Worm (Caenorhabditis elegans) whole organism, L2 larva: Measurements from ENCODE around the gene fbxc-31.
A peak's percentile ranks its signal among the peaks of the same experiment; 100 is the strongest.
"Not testable (repeated sequence)": the region's sequence is repeated elsewhere in the genome, so short reads cannot be mapped to it uniquely, and the experiment has no call there.

Source experiments
- C34F6.9 ChIP-seq: fragments of 150-350 bp; optimal IDR thresholded peaks from 2 replicates; lab custom pipeline; 2014; ENCODE audit warnings: missing biosample characterization, missing genetic modification characterization
- F13H6.1 ChIP-seq: sonication (generic microtip); optimal IDR thresholded peaks from 2 replicates; lab custom pipeline; 2016; ENCODE audit warnings: missing genetic modification characterization, missing compliant biosample characterization
- alr-1 ChIP-seq: fragments of 150-350 bp; optimal IDR thresholded peaks from 2 replicates; lab custom pipeline; 2014; ENCODE audit warnings: missing biosample characterization, missing genetic modification characterization
- aly-2 ChIP-seq: fragments of 150-350 bp; optimal IDR thresholded peaks from 2 replicates; lab custom pipeline; 2014; ENCODE audit warnings: missing biosample characterization, missing genetic modification characterization
- ama-1 ChIP-seq: fragments of 150-350 bp; optimal IDR thresholded peaks from 2 replicates; lab custom pipeline; 2018; ENCODE audit warnings: inconsistent platforms
- blmp-1 ChIP-seq: sonication (generic microtip); optimal IDR thresholded peaks from 2 replicates; lab custom pipeline; 2017; ENCODE audit warnings: missing genetic modification characterization, mild to moderate bottlenecking, missing compliant biosample characterization, antibody characterized with exemption, moderate library complexity; ENCODE audit not compliant: insufficient read depth
- ceh-16 ChIP-seq: fragments of 150-350 bp; optimal IDR thresholded peaks from 2 replicates; lab custom pipeline; 2014; ENCODE audit warnings: missing biosample characterization, missing genetic modification characterization
- ceh-82 ChIP-seq: fragments of 150-350 bp; optimal IDR thresholded peaks from 2 replicates; lab custom pipeline; 2014; ENCODE audit warnings: missing biosample characterization, missing genetic modification characterization
- crh-2 ChIP-seq: sonication (generic microtip); optimal IDR thresholded peaks from 2 replicates; lab custom pipeline; 2017; ENCODE audit warnings: missing biosample characterization, missing genetic modification characterization
- dmd-4 ChIP-seq: sonication (generic microtip); optimal IDR thresholded peaks from 2 replicates; lab custom pipeline; 2017; ENCODE audit warnings: missing biosample characterization, missing genetic modification characterization
- egl-27 ChIP-seq: sonication (generic microtip); optimal IDR thresholded peaks from 3 replicates; lab custom pipeline; 2017; ENCODE audit warnings: missing biosample characterization, missing genetic modification reagents, missing genetic modification characterization
- elt-3 ChIP-seq: sonication (generic microtip); optimal IDR thresholded peaks from 2 replicates; lab custom pipeline; 2017; ENCODE audit warnings: missing biosample characterization, missing genetic modification characterization
- fos-1 ChIP-seq: fragments of 150-350 bp; optimal IDR thresholded peaks from 2 replicates; lab custom pipeline; 2014; ENCODE audit warnings: missing biosample characterization, missing genetic modification characterization
- gmeb-1 ChIP-seq: fragments of 150-350 bp; optimal IDR thresholded peaks from 2 replicates; lab custom pipeline; 2014; ENCODE audit warnings: missing biosample characterization, missing genetic modification characterization
- lin-13 ChIP-seq: fragments of 150-350 bp; optimal IDR thresholded peaks from 2 replicates; lab custom pipeline; 2014; ENCODE audit warnings: missing biosample characterization, missing genetic modification reagents, missing genetic modification characterization
- lin-39 ChIP-seq: fragments of 150-350 bp; optimal IDR thresholded peaks from 2 replicates; lab custom pipeline; 2014; ENCODE audit warnings: missing biosample characterization, missing genetic modification reagents, missing genetic modification characterization
- lsy-2 ChIP-seq, 2 experiments: fragments of 150-350 bp in 1 of 2; sonication (generic microtip) in 1 of 2; optimal IDR thresholded peaks; 2 replicates each; lab custom pipeline; 2014 to 2017; ENCODE audit warnings: missing biosample characterization in 2 of 2, missing genetic modification characterization in 2 of 2
- mab-5 ChIP-seq: fragments of 150-350 bp; optimal IDR thresholded peaks from 2 replicates; lab custom pipeline; 2014; ENCODE audit warnings: missing biosample characterization, missing genetic modification characterization
- mbf-1 ChIP-seq: sonication (generic microtip); optimal IDR thresholded peaks from 2 replicates; lab custom pipeline; 2017; ENCODE audit warnings: missing biosample characterization, missing genetic modification characterization
- mdl-1 ChIP-seq, 2 experiments: fragments of 150-350 bp in 1 of 2; sonication (generic microtip) in 1 of 2; optimal IDR thresholded peaks; 2 replicates each; lab custom pipeline; 2017; ENCODE audit warnings: missing biosample characterization in 2 of 2, missing genetic modification characterization in 2 of 2
- nhr-12 ChIP-seq: fragments of 150-350 bp; optimal IDR thresholded peaks from 2 replicates; lab custom pipeline; 2014; ENCODE audit warnings: missing biosample characterization, missing genetic modification characterization
- nhr-129 ChIP-seq: fragments of 150-350 bp; optimal IDR thresholded peaks from 2 replicates; lab custom pipeline; 2014; ENCODE audit warnings: missing biosample characterization, missing genetic modification characterization
- nhr-23 ChIP-seq: fragments of 150-350 bp; optimal IDR thresholded peaks from 2 replicates; lab custom pipeline; 2014; ENCODE audit warnings: missing biosample characterization, missing genetic modification reagents, missing genetic modification characterization
- nhr-25 ChIP-seq: fragments of 150-350 bp; sonication (generic microtip); optimal IDR thresholded peaks from 3 replicates; lab custom pipeline; 2014; ENCODE audit warnings: missing biosample characterization, missing genetic modification characterization
- nhr-6 ChIP-seq: fragments of 150-350 bp; optimal IDR thresholded peaks from 2 replicates; lab custom pipeline; 2014; ENCODE audit warnings: missing biosample characterization, missing genetic modification characterization
- nhr-77 ChIP-seq: fragments of 150-350 bp; optimal IDR thresholded peaks from 2 replicates; lab custom pipeline; 2014; ENCODE audit warnings: missing biosample characterization, missing genetic modification characterization
- peb-1 ChIP-seq: fragments of 150-350 bp; optimal IDR thresholded peaks from 2 replicates; lab custom pipeline; 2014; ENCODE audit warnings: missing biosample characterization, missing genetic modification characterization
- sem-4 ChIP-seq: fragments of 150-350 bp; optimal IDR thresholded peaks from 2 replicates; lab custom pipeline; 2014; ENCODE audit warnings: missing biosample characterization, missing genetic modification reagents, missing genetic modification characterization
- sma-9 ChIP-seq, 2 experiments: fragments of 150-350 bp in 1 of 2; sonication (generic microtip) in 1 of 2; optimal IDR thresholded peaks; 2 replicates each; lab custom pipeline; 2014 to 2016; ENCODE audit warnings: missing genetic modification characterization in 2 of 2, mild to moderate bottlenecking in 1 of 2, missing biosample characterization in 1 of 2, missing compliant biosample characterization in 1 of 2, missing genetic modification reagents in 1 of 2, moderate library complexity in 1 of 2
- unc-39 ChIP-seq: fragments of 150-350 bp; optimal IDR thresholded peaks from 2 replicates; lab custom pipeline; 2014; ENCODE audit warnings: missing biosample characterization, missing genetic modification characterization
- unc-55 ChIP-seq: fragments of 150-350 bp; sonication (generic microtip); optimal IDR thresholded peaks from 3 replicates; lab custom pipeline; 2014; ENCODE audit warnings: missing biosample characterization, missing genetic modification reagents, missing genetic modification characterization
- ztf-1 ChIP-seq: fragments of 200-800 bp; sonication (Bioruptor generic); conservative IDR thresholded peaks from 2 replicates; pipeline ENCODE4 v1.3.6; 2022; ENCODE audit warnings: missing genetic modification characterization, missing compliant biosample characterization
- ztf-11 ChIP-seq: sonication (generic microtip); optimal IDR thresholded peaks from 2 replicates; lab custom pipeline; 2017; ENCODE audit warnings: missing biosample characterization, missing genetic modification characterization
- ztf-4 ChIP-seq: fragments of 150-350 bp; optimal IDR thresholded peaks from 2 replicates; lab custom pipeline; 2014; ENCODE audit warnings: missing biosample characterization, missing genetic modification characterization

Gene fbxc-31

ce11 chrII:922778-923177 is 11.0 kb downstream of the fbxc-31 start:
- TF ChIP-seq ceh-16 (no peak), nhr-12 (tag; lab: Kevin White, UChicago) (no peak), crh-2 (tag; lab: Kevin White, UChicago) (no peak), peb-1 (tag; lab: Kevin White, UChicago) (no peak), fos-1 (tag; lab: Kevin White, UChicago) (peak; percentile 84), sma-9 (GFP tag; optimal IDR thresholded peaks at IDR 0.05; lab: Kevin White, UChicago) (no peak), sma-9 (tag; optimal IDR thresholded peaks at IDR 0.05; lab: Kevin White, UChicago) (no peak)

DNA sequence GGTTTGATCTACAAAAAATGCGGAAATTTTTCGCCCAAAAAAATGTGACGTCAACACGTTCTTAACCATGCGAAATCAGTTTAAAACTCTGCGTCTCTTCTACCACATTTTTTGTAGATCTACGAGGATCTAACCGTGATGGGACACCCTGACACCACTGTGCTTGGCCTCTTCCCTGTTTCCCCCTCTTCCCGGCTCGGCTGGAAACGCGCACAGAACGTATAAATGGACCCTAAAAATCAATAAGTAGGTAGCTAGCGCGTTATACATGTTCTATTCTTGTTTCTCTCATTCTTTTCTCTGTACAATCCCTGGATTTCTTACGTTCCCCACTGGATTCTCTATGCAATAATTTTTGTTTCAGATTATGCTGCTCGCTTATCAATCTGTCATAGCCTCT is 11.7 kb downstream of the fbxc-31 start, which contains the start of gene fbxc-28:
Gene fbxc-28 (plus strand): TSS at position 301 of the 400 bp plus-strand sequence.
- no peak for TF ChIP-seq ztf-1 (GFP tag; lab: Robert Waterston, UW)
- no peak for TF ChIP-seq elt-3 (tag; lab: Kevin White, UChicago)
- TF ChIP-seq mbf-1 = no peak
- TF ChIP-seq mab-5 = no peak
- no peak for TF ChIP-seq lin-13 (GFP tag; lab: Kevin White, UChicago)
- TF ChIP-seq dmd-4 (tag; lab: Kevin White, UChicago) = no peak
- no peak for TF ChIP-seq nhr-23 (tag; lab: Kevin White, UChicago)
- no peak for TF ChIP-seq gmeb-1 (tag; lab: Kevin White, UChicago)
- no peak for TF ChIP-seq egl-27 (tag; lab: Kevin White, UChicago)
- TF ChIP-seq sem-4 (tag; lab: Kevin White, UChicago) = no peak
- TF ChIP-seq C34F6.9 (tag; lab: Kevin White, UChicago) = no peak
- TF ChIP-seq ceh-82 (tag; lab: Kevin White, UChicago) = no peak
- TF ChIP-seq nhr-6 (tag; lab: Kevin White, UChicago) = no peak

DNA sequence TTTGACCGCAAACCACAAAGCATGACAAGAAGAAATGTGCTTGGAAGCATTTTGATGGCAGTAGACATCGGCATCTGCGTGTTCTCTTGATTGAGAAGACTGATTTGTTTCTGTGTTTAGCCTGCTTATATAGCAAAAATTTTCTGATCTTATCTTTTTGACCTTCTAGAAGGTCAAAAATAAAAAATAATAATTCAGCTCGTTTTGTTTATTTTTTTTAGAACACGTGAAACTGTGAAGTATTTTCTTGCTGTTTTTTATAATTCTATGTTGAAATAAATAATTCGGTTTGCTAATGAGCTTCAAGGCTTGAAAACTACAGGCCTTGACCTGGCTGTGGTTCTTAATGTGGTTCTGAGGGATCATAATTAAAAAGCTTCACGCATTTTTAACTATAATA is 15.6 kb downstream of the fbxc-31 start, which contains the start of gene R07C3.13:
Gene R07C3.13 (minus strand): TSS at position 101 of the 400 bp plus-strand sequence.
- no peak for TF ChIP-seq unc-55 (GFP tag; lab: Kevin White, UChicago)
- TF ChIP-seq crh-2 (tag; lab: Kevin White, UChicago) = no peak
- no peak for TF ChIP-seq nhr-12 (tag; lab: Kevin White, UChicago)
- no peak for TF ChIP-seq unc-39 (tag; lab: Kevin White, UChicago)
- TF ChIP-seq, all 48 proteins: peak for 0

ce11 chrII:930871-931270 is 19.1 kb downstream of the fbxc-31 start, which contains the start of gene fbxc-34:
fbxc-34 (plus strand) TSS chrII:931171.
- not testable (repeated sequence) for TF ChIP-seq nhr-12, nhr-25, ztf-4 (tag; lab: Kevin White, UChicago)

ce11 chrII:932718-933117 is 20.9 kb downstream of the fbxc-31 start, which contains the start of gene acs-15:
acs-15 (plus strand) TSS chrII:933018.
- TF ChIP-seq ztf-1 (GFP tag; lab: Robert Waterston, UW) = no peak
- no peak for TF ChIP-seq elt-3 (tag; lab: Kevin White, UChicago)
- TF ChIP-seq unc-55 (GFP tag; lab: Kevin White, UChicago) = no peak
- TF ChIP-seq aly-2 (tag; lab: Kevin White, UChicago) = no peak
- TF ChIP-seq F13H6.1 (tag; lab: Kevin White, UChicago) = no peak
- no peak for TF ChIP-seq mdl-1 (tag; optimal IDR thresholded peaks at IDR 0.05; lab: Kevin White, UChicago)
- no peak for TF ChIP-seq ama-1 (lab: Kevin White, UChicago)
- TF ChIP-seq nhr-6 (tag; lab: Kevin White, UChicago) = no peak

ce11 chrII:937265-937664 is 25.5 kb downstream of the fbxc-31 start:
- TF ChIP-seq ceh-16 (no peak), nhr-6 (tag; lab: Kevin White, UChicago) (no peak), ztf-4 (tag; lab: Kevin White, UChicago) (no peak), lsy-2 (tag; optimal IDR thresholded peaks at IDR 0.05; lab: Kevin White, UChicago) (no peak), sem-4 (tag; lab: Kevin White, UChicago) (no peak), blmp-1 (tag; lab: Kevin White, UChicago) (no peak), lin-39 (no peak), alr-1 (tag; lab: Kevin White, UChicago) (no peak), nhr-129 (tag; lab: Kevin White, UChicago) (no peak), egl-27 (tag; lab: Kevin White, UChicago) (no peak), C34F6.9 (tag; lab: Kevin White, UChicago) (no peak), ztf-11 (tag; lab: Kevin White, UChicago) (no peak), ceh-82 (tag; lab: Kevin White, UChicago) (no peak), nhr-77 (no peak), elt-3 (tag; lab: Kevin White, UChicago) (no peak)
